Fruit fly (Drosophila melanogaster) whole organism, embryonic: ENCODE data around the gene Mics1.
A peak's percentile ranks its signal among the peaks of the same experiment; 100 is the strongest.

ENCODE experiments used
- Abd-B ChIP-seq: fragments of 200-800 bp; sonication (Bioruptor generic); optimal IDR thresholded peaks from 2 replicates; lab custom pipeline; 2018; ENCODE audit warnings: missing biosample characterization, mild to moderate bottlenecking, missing genetic modification characterization, moderate library complexity
- Atf6 ChIP-seq: fragments of 200-800 bp; sonication (Bioruptor generic); IDR thresholded peaks from 2 replicates; pipeline ENCODE4 v1.3.6; 2022; ENCODE audit warnings: missing biosample characterization, missing genetic modification characterization
- Bdp1 ChIP-seq: fragments of 200-800 bp; sonication (Bioruptor generic); optimal IDR thresholded peaks from 3 replicates; lab custom pipeline; 2016; ENCODE audit warnings: missing biosample characterization, missing genetic modification characterization
- CG1024 ChIP-seq: fragments of 200-800 bp; sonication (Bioruptor generic); IDR thresholded peaks from 2 replicates; pipeline ENCODE4 v1.3.6; 2022; ENCODE audit warnings: missing biosample characterization, missing genetic modification characterization
- CG12071 ChIP-seq: fragments of 200-800 bp; sonication (Bioruptor generic); optimal IDR thresholded peaks from 3 replicates; lab custom pipeline; 2018; ENCODE audit warnings: missing biosample characterization, mild to moderate bottlenecking, missing genetic modification characterization
- CG12104 ChIP-seq: fragments of 200-800 bp; sonication (Bioruptor generic); optimal IDR thresholded peaks from 3 replicates; lab custom pipeline; 2016; ENCODE audit warnings: missing biosample characterization, missing genetic modification characterization
- CG13894 ChIP-seq: fragments of 200-800 bp; sonication (Bioruptor generic); optimal IDR thresholded peaks from 3 replicates; lab custom pipeline; 2018; ENCODE audit warnings: missing biosample characterization, mild to moderate bottlenecking, missing genetic modification characterization, moderate library complexity
- CG14014 ChIP-seq: fragments of 200-800 bp; sonication (Bioruptor generic); IDR thresholded peaks from 2 replicates; pipeline ENCODE4 v1.3.6; 2022; ENCODE audit warnings: missing biosample characterization, missing genetic modification characterization
- CG15601 ChIP-seq: fragments of 200-800 bp; sonication (Bioruptor generic); optimal IDR thresholded peaks from 3 replicates; lab custom pipeline; 2019; ENCODE audit warnings: missing biosample characterization, mild to moderate bottlenecking, missing genetic modification characterization, moderate library complexity
- CG18476 ChIP-seq: fragments of 200-800 bp; sonication (Bioruptor generic); optimal IDR thresholded peaks from 2 replicates; lab custom pipeline; 2016; ENCODE audit warnings: missing biosample characterization, mild to moderate bottlenecking, missing genetic modification characterization
- CG30403 ChIP-seq: fragments of 200-800 bp; sonication (Bioruptor generic); optimal IDR thresholded peaks from 3 replicates; lab custom pipeline; 2016; ENCODE audit warnings: missing biosample characterization, missing genetic modification characterization
- CG32532 ChIP-seq: fragments of 200-800 bp; sonication (Bioruptor generic); IDR thresholded peaks from 2 replicates; pipeline ENCODE4 v1.3.6; 2022; ENCODE audit warnings: missing biosample characterization, missing genetic modification characterization
- CG32772 ChIP-seq: fragments of 200-800 bp; sonication (Bioruptor generic); IDR thresholded peaks from 2 replicates; pipeline ENCODE4 v1.3.6; 2022; ENCODE audit warnings: missing biosample characterization, missing genetic modification characterization
- CG3281 ChIP-seq: fragments of 200-800 bp; sonication (Bioruptor generic); optimal IDR thresholded peaks from 3 replicates; lab custom pipeline; 2017; ENCODE audit warnings: missing biosample characterization, mild to moderate bottlenecking, missing genetic modification characterization
- CG6765 ChIP-seq: fragments of 200-800 bp; sonication (Bioruptor generic); optimal IDR thresholded peaks from 3 replicates; lab custom pipeline; 2017; ENCODE audit warnings: missing biosample characterization, mild to moderate bottlenecking, missing genetic modification characterization
- CG7556 ChIP-seq: fragments of 200-800 bp; sonication (Bioruptor generic); optimal IDR thresholded peaks from 2 replicates; lab custom pipeline; 2017; ENCODE audit warnings: missing biosample characterization, mild to moderate bottlenecking, missing genetic modification characterization
- CG8290 ChIP-seq, 3 experiments: fragments of 200-800 bp; sonication (Bioruptor generic); optimal IDR thresholded peaks; 2 replicates each; lab custom pipeline; 2016 to 2019; ENCODE audit warnings: missing biosample characterization in 3 of 3, missing genetic modification characterization in 3 of 3, mild to moderate bottlenecking in 2 of 3, moderate library complexity in 1 of 3
- D ChIP-seq, 2 experiments: fragments of 200-800 bp in 1 of 2; fragments of >200 bp in 1 of 2; sonication (Bioruptor generic) in 1 of 2; optimal IDR thresholded peaks; 2 replicates in 1 of 2; 3 replicates in 1 of 2; lab custom pipeline; 2017; ENCODE audit warnings: mild to moderate bottlenecking in 1 of 2, missing biosample characterization in 1 of 2, missing genetic modification characterization in 1 of 2, missing genetic modification reagents in 1 of 2
- Ets65A ChIP-seq: fragments of 200-800 bp; sonication (Bioruptor generic); peaks from one replicate; lab custom pipeline; 2016; ENCODE audit warnings: missing biosample characterization, missing genetic modification characterization
- Lpt ChIP-seq: fragments of >200 bp; optimal IDR thresholded peaks from 2 replicates; lab custom pipeline; 2018; ENCODE audit warnings: missing biosample characterization, missing genetic modification characterization
- NFAT ChIP-seq: fragments of 200-800 bp; sonication (Bioruptor generic); IDR thresholded peaks from 2 replicates; pipeline ENCODE4 v1.3.6; 2022; ENCODE audit warnings: missing biosample characterization, missing genetic modification characterization
- Nf-YC ChIP-seq: fragments of 200-800 bp; optimal IDR thresholded peaks from 3 replicates; lab custom pipeline; 2019; ENCODE audit warnings: missing biosample characterization, mild to moderate bottlenecking, missing genetic modification characterization, moderate library complexity
- NfI ChIP-seq: fragments of 200-800 bp; sonication (Bioruptor generic); optimal IDR thresholded peaks from 3 replicates; lab custom pipeline; 2018; ENCODE audit warnings: missing biosample characterization, mild to moderate bottlenecking, missing genetic modification characterization, moderate library complexity
- Optix ChIP-seq: fragments of 200-800 bp; sonication (Bioruptor generic); IDR thresholded peaks from 3 replicates; pipeline ENCODE4 v1.3.6; 2022; ENCODE audit warnings: missing biosample characterization, missing genetic modification characterization
- Pdp1 ChIP-seq, 2 experiments: fragments of 200-800 bp; sonication (Bioruptor generic); optimal IDR thresholded peaks; 3 replicates each; lab custom pipeline; 2016; ENCODE audit warnings: missing biosample characterization in 2 of 2, missing genetic modification characterization in 2 of 2, mild to moderate bottlenecking in 1 of 2, moderate library complexity in 1 of 2
- Poxn ChIP-seq: fragments of 200-800 bp; sonication (Bioruptor generic); IDR thresholded peaks from 2 replicates; pipeline ENCODE4 v1.3.6; 2022; ENCODE audit warnings: missing biosample characterization, missing genetic modification characterization
- Ptx1 ChIP-seq: fragments of 200-800 bp; sonication (Bioruptor generic); IDR thresholded peaks from 2 replicates; pipeline ENCODE4 v1.3.6; 2022; ENCODE audit warnings: missing biosample characterization, missing genetic modification characterization
- Rfx ChIP-seq: fragments of 200-800 bp; sonication (Bioruptor generic); IDR thresholded peaks from 2 replicates; pipeline ENCODE4 v1.3.6; 2022; ENCODE audit warnings: missing biosample characterization, missing genetic modification characterization
- Tbp ChIP-seq: fragments of >200 bp; optimal IDR thresholded peaks from 2 replicates; lab custom pipeline; 2018; ENCODE audit warnings: missing biosample characterization, missing genetic modification characterization
- Trl ChIP-seq, 3 experiments: fragments of >200 bp in 2 of 3; fragments of 200-800 bp in 1 of 3; sonication (Bioruptor generic) in 1 of 3; optimal IDR thresholded peaks; 2 replicates in 1 of 3; 3 replicates in 2 of 3; lab custom pipeline; 2016 to 2017; ENCODE audit warnings: missing biosample characterization in 1 of 3, missing genetic modification characterization in 1 of 3
- YL-1 ChIP-seq: fragments of 200-800 bp; sonication (Bioruptor generic); optimal IDR thresholded peaks from 3 replicates; lab custom pipeline; 2017; ENCODE audit warnings: missing biosample characterization, mild to moderate bottlenecking, missing genetic modification characterization
- al ChIP-seq: fragments of 200-800 bp; sonication (Bioruptor generic); IDR thresholded peaks from 2 replicates; pipeline ENCODE4 v1.3.6; 2022; ENCODE audit warnings: missing biosample characterization, missing genetic modification characterization
- cg ChIP-seq: fragments of 200-800 bp; sonication (Bioruptor generic); optimal IDR thresholded peaks from 3 replicates; lab custom pipeline; 2019; ENCODE audit warnings: missing biosample characterization, mild to moderate bottlenecking, missing genetic modification characterization, moderate library complexity
- chinmo ChIP-seq: fragments of 200-800 bp; sonication (Bioruptor generic); IDR thresholded peaks from 4 replicates; pipeline ENCODE4 v1.3.6; 2022; ENCODE audit warnings: missing biosample characterization, missing genetic modification characterization; ENCODE audit not compliant: partially characterized antibody
- chn ChIP-seq: fragments of 200-800 bp; sonication (Bioruptor generic); optimal IDR thresholded peaks from 2 replicates; lab custom pipeline; 2016; ENCODE audit warnings: missing biosample characterization, missing genetic modification characterization
- dmrt99B ChIP-seq: fragments of 200-800 bp; sonication (Bioruptor generic); optimal IDR thresholded peaks from 2 replicates; lab custom pipeline; 2018; ENCODE audit warnings: missing biosample characterization, mild to moderate bottlenecking, missing genetic modification characterization, moderate library complexity
- peb ChIP-seq: fragments of 200-800 bp; sonication (Bioruptor generic); IDR thresholded peaks from 2 replicates; pipeline ENCODE4 v1.3.6; 2022; ENCODE audit warnings: missing biosample characterization, missing genetic modification characterization
- pfk ChIP-seq: fragments of 200-800 bp; sonication (Bioruptor generic); optimal IDR thresholded peaks from 2 replicates; lab custom pipeline; 2018; ENCODE audit warnings: missing biosample characterization, mild to moderate bottlenecking, missing genetic modification characterization, moderate library complexity
- schlank ChIP-seq: fragments of 200-800 bp; sonication (Bioruptor generic); optimal IDR thresholded peaks from 2 replicates; lab custom pipeline; 2018; ENCODE audit warnings: missing biosample characterization, mild to moderate bottlenecking, missing genetic modification characterization
- sd ChIP-seq: fragments of 200-800 bp; sonication (Bioruptor generic); optimal IDR thresholded peaks from 3 replicates; lab custom pipeline; 2018; ENCODE audit warnings: missing biosample characterization, mild to moderate bottlenecking, missing genetic modification characterization, moderate library complexity
- sens ChIP-seq: fragments of 200-800 bp; sonication (Bioruptor generic); peaks from one replicate; lab custom pipeline; 2016; ENCODE audit warnings: missing biosample characterization, missing genetic modification characterization
- shn ChIP-seq: fragments of 200-800 bp; sonication (Bioruptor generic); optimal IDR thresholded peaks from 3 replicates; lab custom pipeline; 2016; ENCODE audit warnings: missing biosample characterization, missing genetic modification characterization
- so ChIP-seq: fragments of 200-800 bp; sonication (Bioruptor generic); IDR thresholded peaks from 3 replicates; pipeline ENCODE4 v1.3.6; 2022; ENCODE audit warnings: missing biosample characterization, missing genetic modification characterization
- stc ChIP-seq: fragments of 200-800 bp; sonication (Bioruptor generic); IDR thresholded peaks from 2 replicates; pipeline ENCODE4 v1.3.6; 2022; ENCODE audit warnings: missing biosample characterization, missing genetic modification characterization
- sug ChIP-seq: fragments of 200-800 bp; optimal IDR thresholded peaks from 2 replicates; lab custom pipeline; 2019; ENCODE audit warnings: missing biosample characterization, mild to moderate bottlenecking, missing genetic modification characterization, moderate library complexity
- tup ChIP-seq: fragments of 200-800 bp; sonication (Bioruptor generic); optimal IDR thresholded peaks from 2 replicates; lab custom pipeline; 2016; ENCODE audit warnings: missing biosample characterization, mild to moderate bottlenecking, missing genetic modification characterization, moderate library complexity
- wor ChIP-seq: fragments of 200-800 bp; sonication (Bioruptor generic); IDR thresholded peaks from 2 replicates; pipeline ENCODE4 v1.3.6; 2022; ENCODE audit warnings: missing biosample characterization, missing genetic modification characterization
- zen2 ChIP-seq: fragments of 200-800 bp; sonication (Bioruptor generic); IDR thresholded peaks from 3 replicates; pipeline ENCODE4 v1.3.6; 2022; ENCODE audit warnings: missing biosample characterization, missing genetic modification characterization; ENCODE audit not compliant: partially characterized antibody

The Mics1 gene

dm6 chr3R:7504989-7505761, 3.0 kb upstream of the Mics1 start, which contains the start of gene alpha-Est9 (continued):
- TF ChIP-seq sens (GFP tag; lab: Kevin White, UChicago), result peak; percentile 63
- peak; percentile 38 for TF ChIP-seq sd (tag; lab: Kevin White, UChicago)
- no peak for TF ChIP-seq dmrt99B (tag; lab: Kevin White, UChicago)
- TF ChIP-seq chinmo (GFP tag; lab: Robert Waterston, UW), result peak; percentile 87; the same call in 3 of the 4 replicates
- peak; percentile 95 for TF ChIP-seq CG13894
- TF ChIP-seq CG30403 (GFP tag; lab: Kevin White, UChicago), result no peak
- TF ChIP-seq NfI (GFP tag; lab: Kevin White, UChicago), result peak; percentile 1
- TF ChIP-seq pfk, result no peak
- no peak for TF ChIP-seq zen2 (GFP tag; lab: Robert Waterston, UW)
- no peak for TF ChIP-seq chn (GFP tag; lab: Kevin White, UChicago)
- no peak for TF ChIP-seq CG32772 (GFP tag; lab: Robert Waterston, UW)
- TF ChIP-seq Abd-B (GFP tag; lab: Kevin White, UChicago), result no peak
- TF ChIP-seq Bdp1 (GFP tag; lab: Kevin White, UChicago), result no peak
- TF ChIP-seq stc, result no peak
- TF ChIP-seq D (optimal IDR thresholded peaks at IDR 0.05; lab: Kevin White, UChicago), result no peak
- no peak for TF ChIP-seq D (GFP tag; optimal IDR thresholded peaks at IDR 0.05; lab: Kevin White, UChicago)
- TF ChIP-seq shn (GFP tag; lab: Kevin White, UChicago), result no peak
- TF ChIP-seq CG15601, result no peak
- TF ChIP-seq so, result 0 out of 3 replicates have a peak, but pooled peaks have one; percentile 16
- TF ChIP-seq Nf-YC (tag; lab: Kevin White, UChicago), result no peak
- TF ChIP-seq sug (tag; lab: Kevin White, UChicago), result peak; percentile 67
- TF ChIP-seq Optix (GFP tag; lab: Robert Waterston, UW), result no peak
- TF ChIP-seq NFAT, result peak; percentile 45; the same call in 1 of the 2 replicates
- 0 out of 2 replicates have a peak, but pooled peaks have one; percentile 31 for TF ChIP-seq Atf6 (GFP tag; lab: Robert Waterston, UW)
- TF ChIP-seq CG14014 (GFP tag; lab: Robert Waterston, UW), result 0 out of 2 replicates have a peak, but pooled peaks have one; percentile 31
- no peak for TF ChIP-seq Tbp (GFP tag; lab: Kevin White, UChicago)
- TF ChIP-seq cg, result no peak
- TF ChIP-seq Pdp1 (GFP tag; optimal IDR thresholded peaks at IDR 0.05; lab: Kevin White, UChicago), result peak in 1 of 2 experiments; percentile 38
- TF ChIP-seq CG1024 (GFP tag; lab: Robert Waterston, UW), result no peak
- TF ChIP-seq Poxn (GFP tag; lab: Robert Waterston, UW), result no peak
- no peak for TF ChIP-seq Ets65A
- TF ChIP-seq schlank, result no peak
- peak; percentile 18; the same call in 1 of the 2 replicates for TF ChIP-seq CG32532 (GFP tag; lab: Robert Waterston, UW)
- TF ChIP-seq Ptx1, result no peak
- no peak for TF ChIP-seq CG3281 (GFP tag; lab: Kevin White, UChicago)
- no peak for TF ChIP-seq al (GFP tag; lab: Robert Waterston, UW)
- no peak for TF ChIP-seq YL-1 (GFP tag; lab: Kevin White, UChicago)
- no peak for TF ChIP-seq CG6765 (GFP tag; lab: Kevin White, UChicago)
- no peak for TF ChIP-seq CG18476 (GFP tag; lab: Kevin White, UChicago)
- no peak for TF ChIP-seq CG12104 (GFP tag; lab: Kevin White, UChicago)
- no peak for TF ChIP-seq CG7556
- TF ChIP-seq Lpt (GFP tag; lab: Kevin White, UChicago), result no peak
- no peak for TF ChIP-seq tup (GFP tag; lab: Kevin White, UChicago)
- TF ChIP-seq CG8290 (GFP tag; optimal IDR thresholded peaks at IDR 0.05; lab: Kevin White, UChicago), result no peak
- TF ChIP-seq CG8290 (tag; optimal IDR thresholded peaks at IDR 0.05; lab: Kevin White, UChicago), result peak in 1 of 2 experiments; percentile 74
- peak; percentile 50; the same call in 1 of the 2 replicates for TF ChIP-seq Rfx (GFP tag; lab: Robert Waterston, UW)
- no peak for TF ChIP-seq wor (GFP tag; lab: Robert Waterston, UW)
- TF ChIP-seq CG12071, result no peak
- no peak for TF ChIP-seq peb (GFP tag; lab: Robert Waterston, UW)
- no peak for TF ChIP-seq Trl (optimal IDR thresholded peaks at IDR 0.05; lab: Kevin White, UChicago)
- no peak for TF ChIP-seq Trl (GFP tag; optimal IDR thresholded peaks at IDR 0.05; lab: Kevin White, UChicago)
